Worm (Caenorhabditis elegans) whole organism, L3 larva: ENCODE data around the gene nhr-100.

Experiments used
- aly-2 ChIP-seq: fragments of 150-350 bp; optimal IDR thresholded peaks from 2 replicates; lab custom pipeline; 2014; ENCODE audit warnings: missing biosample characterization, missing genetic modification characterization
- jun-1 ChIP-seq: fragments of 150-350 bp; optimal IDR thresholded peaks from 2 replicates; lab custom pipeline; 2014; ENCODE audit warnings: missing biosample characterization, missing genetic modification reagents, missing genetic modification characterization
- nhr-12 ChIP-seq: fragments of 150-350 bp; optimal IDR thresholded peaks from 2 replicates; lab custom pipeline; 2014; ENCODE audit warnings: missing biosample characterization, missing genetic modification characterization
- tbx-2 ChIP-seq: sonication (generic microtip); optimal IDR thresholded peaks from 2 replicates; lab custom pipeline; 2016; ENCODE audit warnings: mild to moderate bottlenecking, missing genetic modification characterization, missing compliant biosample characterization
- ztf-4 ChIP-seq: fragments of 150-350 bp; optimal IDR thresholded peaks from 2 replicates; lab custom pipeline; 2014; ENCODE audit warnings: missing biosample characterization, missing genetic modification characterization

DNA sequence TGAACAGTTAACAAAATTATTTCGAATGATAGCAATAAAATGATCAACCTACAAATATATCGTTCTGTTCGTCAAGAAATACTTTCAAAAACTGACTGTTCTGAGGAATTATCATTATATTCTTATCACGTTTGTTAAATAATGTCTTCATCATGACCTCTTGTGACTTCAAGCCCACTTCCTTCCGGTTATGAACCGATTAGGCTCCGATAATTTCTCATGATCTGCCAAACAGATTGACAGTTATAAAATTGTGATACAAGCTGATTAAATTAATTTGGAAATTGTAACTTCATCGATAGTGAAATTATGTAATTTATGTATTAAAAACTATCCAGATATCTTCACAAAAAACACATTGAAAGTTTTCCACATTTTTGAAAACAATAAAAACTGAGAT is 47.6 kb upstream of the nhr-100 start, which contains the start of gene ins-8:
- no peak for TF ChIP-seq nhr-12 (tag; lab: Kevin White, UChicago)
- no peak for TF ChIP-seq jun-1 (tag; lab: Kevin White, UChicago)
- TF ChIP-seq ztf-4: no peak
- TF ChIP-seq tbx-2: no peak
- no peak for TF ChIP-seq aly-2
